Fruit fly (Drosophila melanogaster) whole organism, embryonic: ENCODE results near the gene Phae1.

ENCODE experiments used
- CG16863 ChIP-seq: fragments of 200-800 bp; sonication (Bioruptor generic); optimal IDR thresholded peaks from 3 replicates; lab custom pipeline; 2016; ENCODE audit warnings: missing biosample characterization, missing genetic modification characterization
- CG6272 ChIP-seq: fragments of 200-800 bp; sonication (Bioruptor generic); IDR thresholded peaks from 2 replicates; pipeline ENCODE4 v1.3.6; 2022; ENCODE audit warnings: missing biosample characterization, missing genetic modification characterization
- CG6854 ChIP-seq: fragments of 200-800 bp; sonication (Bioruptor generic); optimal IDR thresholded peaks from 3 replicates; lab custom pipeline; 2017; ENCODE audit warnings: missing biosample characterization, mild to moderate bottlenecking, missing genetic modification characterization
- CG8290 ChIP-seq, 3 experiments: fragments of 200-800 bp; sonication (Bioruptor generic); optimal IDR thresholded peaks; 2 replicates each; lab custom pipeline; 2016 to 2019; ENCODE audit warnings: missing biosample characterization in 3 of 3, missing genetic modification characterization in 3 of 3, mild to moderate bottlenecking in 2 of 3, moderate library complexity in 1 of 3
- MBD-R2 ChIP-seq: fragments of 200-800 bp; sonication (Bioruptor generic); IDR thresholded peaks from 2 replicates; pipeline ENCODE4 v1.3.6; 2022; ENCODE audit warnings: missing biosample characterization, missing genetic modification characterization
- MTF-1 ChIP-seq: fragments of 200-800 bp; sonication (Bioruptor generic); optimal IDR thresholded peaks from 2 replicates; lab custom pipeline; 2018; ENCODE audit warnings: missing biosample characterization, mild to moderate bottlenecking, missing genetic modification characterization, borderline replicate concordance
- cg ChIP-seq: fragments of 200-800 bp; sonication (Bioruptor generic); optimal IDR thresholded peaks from 3 replicates; lab custom pipeline; 2019; ENCODE audit warnings: missing biosample characterization, mild to moderate bottlenecking, missing genetic modification characterization, moderate library complexity
- dimm ChIP-seq: fragments of 200-800 bp; sonication (Bioruptor generic); IDR thresholded peaks from 2 replicates; pipeline ENCODE4 v1.3.6; 2022; ENCODE audit warnings: missing biosample characterization, missing genetic modification characterization
- fru ChIP-seq: fragments of >200 bp; optimal IDR thresholded peaks from 2 replicates; lab custom pipeline; 2017
- hth ChIP-seq: fragments of >200 bp; optimal IDR thresholded peaks from 2 replicates; lab custom pipeline; 2017; ENCODE audit warnings: inconsistent platforms
- pan ChIP-seq, 4 experiments: fragments of >200 bp in 3 of 4; fragments of 200-800 bp in 1 of 4; sonication (Bioruptor generic) in 1 of 4; optimal IDR thresholded peaks in 3 of 4; IDR thresholded peaks in 1 of 4; 2 replicates each; pipeline versions ENCODE4 v1.3.6 to Lab custom; 2017 to 2022; ENCODE audit warnings: missing biosample characterization in 2 of 4, missing genetic modification characterization in 2 of 4, mixed read lengths in 1 of 4
- sima ChIP-seq: fragments of 200-800 bp; sonication (Bioruptor generic); optimal IDR thresholded peaks from 2 replicates; lab custom pipeline; 2016; ENCODE audit warnings: missing biosample characterization, missing genetic modification characterization
- vfl ChIP-seq: fragments of 200-800 bp; sonication (Bioruptor generic); optimal IDR thresholded peaks from 2 replicates; lab custom pipeline; 2016; ENCODE audit warnings: missing biosample characterization, missing genetic modification characterization

dm6 chr2L:12065683-12066386 lies 43.4 kb upstream of the Phae1 start:
- no peak for TF ChIP-seq cg (GFP tag; lab: Kevin White, UChicago)
- no peak for TF ChIP-seq hth (lab: Kevin White, UChicago)
- TF ChIP-seq pan (optimal IDR thresholded peaks at IDR 0.05; lab: Kevin White, UChicago), result no peak
- TF ChIP-seq pan (GFP tag; optimal IDR thresholded peaks at IDR 0.05 in 1 of 2, IDR thresholded peaks at IDR 0.05 in 1 of 2), result no peak
- TF ChIP-seq MBD-R2 (GFP tag; lab: Robert Waterston, UW), result no peak
- no peak for TF ChIP-seq vfl (GFP tag; lab: Kevin White, UChicago)
- TF ChIP-seq CG6272, result no peak
- no peak for TF ChIP-seq CG8290 (GFP tag; optimal IDR thresholded peaks at IDR 0.05; lab: Kevin White, UChicago)
- no peak for TF ChIP-seq CG8290 (tag; optimal IDR thresholded peaks at IDR 0.05; lab: Kevin White, UChicago)
- no peak for TF ChIP-seq CG6854 (GFP tag; lab: Kevin White, UChicago)
- no peak for TF ChIP-seq MTF-1 (GFP tag; lab: Kevin White, UChicago)
- no peak for TF ChIP-seq CG16863 (GFP tag; lab: Kevin White, UChicago)
- TF ChIP-seq dimm (GFP tag; lab: Robert Waterston, UW), result no peak
- TF ChIP-seq sima (GFP tag; lab: Kevin White, UChicago), result no peak
- no peak for TF ChIP-seq fru
